Worm (Caenorhabditis elegans) whole organism, late embryonic: ENCODE results near the gene Y66H1A.8.

Source experiments
- pqm-1 ChIP-seq: sonication (generic microtip); optimal IDR thresholded peaks from 2 replicates; lab custom pipeline; 2016; ENCODE audit warnings: missing genetic modification characterization, missing compliant biosample characterization
- ref-2 ChIP-seq: sonication (generic microtip); optimal IDR thresholded peaks from 2 replicates; lab custom pipeline; 2016; ENCODE audit warnings: missing genetic modification characterization, missing compliant biosample characterization

DNA sequence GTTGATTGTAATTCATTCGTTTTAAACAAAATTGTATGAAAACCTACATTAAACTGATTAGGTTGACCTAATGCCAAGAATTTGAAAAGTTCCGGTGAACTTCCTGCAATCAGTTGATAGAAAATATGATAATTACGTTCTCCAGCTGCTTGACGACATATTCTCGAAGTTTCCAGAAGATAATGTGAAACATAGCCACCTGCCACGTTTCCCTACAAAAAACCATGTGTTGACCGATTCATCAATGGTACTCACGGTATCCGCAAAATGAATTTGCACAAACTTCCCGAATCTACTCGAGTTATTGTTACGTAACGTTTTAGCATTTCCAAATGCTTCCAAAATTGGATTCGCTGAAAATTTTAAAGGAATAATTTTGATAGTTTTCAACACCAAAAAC lies 16.3 kb downstream of the Y66H1A.8 start:
- TF ChIP-seq ref-2 (tag; lab: Kevin White, UChicago) (no peak), pqm-1 (no peak)
